Fruit fly (Drosophila melanogaster): Measurements from ENCODE around the gene knrl.

knrl gene

dm6 chr3L:20634459-20634858 lies 14.0 kb upstream of the knrl start (continued):
- TF ChIP-seq Xrp1 (GFP tag; IDR thresholded peaks at IDR 0.05) (peak; percentile 45; the same call in 1 of the 2 replicates), Bteb2 (GFP tag; optimal IDR thresholded peaks at IDR 0.05) (peak; percentile 43), lbe (GFP tag; optimal IDR thresholded peaks at IDR 0.05) (no peak), zfh1 (GFP tag; IDR thresholded peaks at IDR 0.05) (peak; percentile 56; the same call in 2 of the 3 replicates), CG8944 (GFP tag; optimal IDR thresholded peaks at IDR 0.05) (no peak), CG4360 (GFP tag; IDR thresholded peaks at IDR 0.05) (no peak), CG12769 (tag; optimal IDR thresholded peaks at IDR 0.05) (no peak), gfzf (GFP tag; optimal IDR thresholded peaks at IDR 0.05) (no peak), Gsc (GFP tag; IDR thresholded peaks at IDR 0.05) (no peak), ac (GFP tag; optimal IDR thresholded peaks at IDR 0.05) (peak; percentile 72), Abd-B (GFP tag; optimal IDR thresholded peaks at IDR 0.05) (peak; percentile 49), CG14441 (GFP tag; IDR thresholded peaks at IDR 0.05) (no peak), NC2α (GFP tag; optimal IDR thresholded peaks at IDR 0.05) (no peak), yki (optimal IDR thresholded peaks at IDR 0.05) (no peak), NK7.1 (GFP tag; optimal IDR thresholded peaks at IDR 0.05) (peak; percentile 63), CG2889 (GFP tag; IDR thresholded peaks at IDR 0.05) (no peak), CG2875 (GFP tag; optimal IDR thresholded peaks at IDR 0.05) (no peak), Hand (GFP tag; optimal IDR thresholded peaks at IDR 0.05) (no peak), lola (GFP tag; optimal IDR thresholded peaks at IDR 0.05) (peak in 1 of 3 experiments; percentile 80), CG9609 (GFP tag; optimal IDR thresholded peaks at IDR 0.05) (no peak), C15 (GFP tag; IDR thresholded peaks at IDR 0.05) (no peak), sima (GFP tag; optimal IDR thresholded peaks at IDR 0.05) (no peak), al (GFP tag; IDR thresholded peaks at IDR 0.05) (no peak), CG1233 (GFP tag; optimal IDR thresholded peaks at IDR 0.05) (peak; percentile 15), salm (tag; optimal IDR thresholded peaks at IDR 0.05) (no peak), Elba2 (GFP tag; optimal IDR thresholded peaks at IDR 0.05) (no peak), CG7271 (tag; optimal IDR thresholded peaks at IDR 0.05) (peak; percentile 4), CG14965 (GFP tag; optimal IDR thresholded peaks at IDR 0.05; ENCODE audit: borderline replicate concordance) (no peak), lmd (GFP tag; IDR thresholded peaks at IDR 0.05) (peak; percentile 57), nau (GFP tag; optimal IDR thresholded peaks at IDR 0.05) (no peak), CG30020 (tag; optimal IDR thresholded peaks at IDR 0.05) (no peak), CG7839 (tag; optimal IDR thresholded peaks at IDR 0.05) (peak; percentile 81), CG34422 (GFP tag; IDR thresholded peaks at IDR 0.05) (no peak), slp2 (GFP tag; optimal IDR thresholded peaks at IDR 0.05) (peak; percentile 37), CG3163 (GFP tag; optimal IDR thresholded peaks at IDR 0.05) (no peak)

- TF ChIP-seq ro (GFP tag; IDR thresholded peaks at IDR 0.05) (no peak), CG6689 (GFP tag; IDR thresholded peaks at IDR 0.05) (no peak), en (GFP tag; optimal IDR thresholded peaks at IDR 0.05) (no peak), HHEX (GFP tag; optimal IDR thresholded peaks at IDR 0.05) (no peak), ems (GFP tag; optimal IDR thresholded peaks at IDR 0.05) (no peak), Dbx (GFP tag; IDR thresholded peaks at IDR 0.05) (no peak), Deaf1 (tag; optimal IDR thresholded peaks at IDR 0.05) (no peak), Stat92E (GFP tag; optimal IDR thresholded peaks at IDR 0.05) (no peak), CG3281 (GFP tag; optimal IDR thresholded peaks at IDR 0.05) (no peak), sc (optimal IDR thresholded peaks at IDR 0.05) (no peak), sc (GFP tag; optimal IDR thresholded peaks at IDR 0.05) (no peak), CG2129 (GFP tag; IDR thresholded peaks at IDR 0.05; ENCODE audit: partially characterized antibody) (no peak), CG15011 (GFP tag; optimal IDR thresholded peaks at IDR 0.05) (no peak), pum (GFP tag; optimal IDR thresholded peaks at IDR 0.05) (no peak), CG17361 (GFP tag; IDR thresholded peaks at IDR 0.05) (no peak), CG10366 (GFP tag; IDR thresholded peaks at IDR 0.05) (no peak), E2f1 (GFP tag; IDR thresholded peaks at IDR 0.05) (no peak), Dad (GFP tag; optimal IDR thresholded peaks at IDR 0.05) (no peak), Rx (GFP tag; IDR thresholded peaks at IDR 0.05) (no peak), bsh (GFP tag; optimal IDR thresholded peaks at IDR 0.05) (peak in 1 of 2 experiments; percentile 25)
These were observed 11.9 kb upstream of the knrl start for dm6 chr3L:20632320-20632719.

Data from whole organism, embryonic.